Fruit fly (Drosophila melanogaster) whole organism, embryonic: ENCODE measurements around the gene Bub1.

Experiments used
- ATbp ChIP-seq: fragments of 200-800 bp; sonication (Bioruptor generic); optimal IDR thresholded peaks from 2 replicates; lab custom pipeline; 2017; ENCODE audit warnings: missing biosample characterization, mild to moderate bottlenecking, missing genetic modification characterization, missing genetic modification reagents
- CG10979 ChIP-seq: fragments of 200-800 bp; sonication (Bioruptor generic); optimal IDR thresholded peaks from 2 replicates; lab custom pipeline; 2018; ENCODE audit warnings: missing biosample characterization, mild to moderate bottlenecking, missing genetic modification characterization, moderate library complexity
- CG15514 ChIP-seq: fragments of 200-800 bp; sonication (Bioruptor generic); optimal IDR thresholded peaks from 3 replicates; lab custom pipeline; 2017; ENCODE audit warnings: missing biosample characterization, missing genetic modification characterization, mild to moderate bottlenecking, moderate library complexity, missing genetic modification reagents
- CG17361 ChIP-seq: fragments of 200-800 bp; sonication (Bioruptor generic); IDR thresholded peaks from 3 replicates; pipeline ENCODE4 v1.3.6; 2022; ENCODE audit warnings: missing biosample characterization, missing genetic modification characterization
- CG17568 ChIP-seq: fragments of 200-800 bp; sonication (Bioruptor generic); optimal IDR thresholded peaks from 2 replicates; lab custom pipeline; 2018; ENCODE audit warnings: missing biosample characterization, mild to moderate bottlenecking, missing genetic modification characterization, moderate library complexity
- CG18011 ChIP-seq: fragments of 200-800 bp; sonication (Bioruptor generic); optimal IDR thresholded peaks from 2 replicates; lab custom pipeline; 2017; ENCODE audit warnings: missing biosample characterization, missing genetic modification characterization, mild to moderate bottlenecking, moderate library complexity, missing genotype
- CG18599 ChIP-seq: fragments of 200-800 bp; sonication (Bioruptor generic); optimal IDR thresholded peaks from 3 replicates; lab custom pipeline; 2017; ENCODE audit warnings: missing biosample characterization, missing genetic modification characterization, mild to moderate bottlenecking, moderate library complexity, missing genetic modification reagents
- CG2678 ChIP-seq: fragments of 200-800 bp; sonication (Bioruptor generic); optimal IDR thresholded peaks from 3 replicates; lab custom pipeline; 2019; ENCODE audit warnings: missing biosample characterization, mild to moderate bottlenecking, missing genetic modification characterization, moderate library complexity
- CG30403 ChIP-seq: fragments of 200-800 bp; sonication (Bioruptor generic); optimal IDR thresholded peaks from 3 replicates; lab custom pipeline; 2016; ENCODE audit warnings: missing biosample characterization, missing genetic modification characterization
- CG34376 ChIP-seq: fragments of 200-800 bp; sonication (Bioruptor generic); optimal IDR thresholded peaks from 2 replicates; lab custom pipeline; 2018; ENCODE audit warnings: missing biosample characterization, mild to moderate bottlenecking, missing genetic modification characterization
- CG4854 ChIP-seq: fragments of 200-800 bp; sonication (Bioruptor generic); optimal IDR thresholded peaks from 2 replicates; lab custom pipeline; 2016; ENCODE audit warnings: missing biosample characterization, missing genetic modification characterization, inconsistent platforms
- CG7839 ChIP-seq: fragments of 200-800 bp; sonication (Bioruptor generic); optimal IDR thresholded peaks from 3 replicates; lab custom pipeline; 2018; ENCODE audit warnings: missing biosample characterization, mild to moderate bottlenecking, missing genetic modification characterization, moderate library complexity
- CG9437 ChIP-seq: fragments of 200-800 bp; sonication (Bioruptor generic); optimal IDR thresholded peaks from 2 replicates; lab custom pipeline; 2018; ENCODE audit warnings: missing biosample characterization, mild to moderate bottlenecking, missing genetic modification characterization
- CG9727 ChIP-seq: fragments of 200-800 bp; sonication (Bioruptor generic); optimal IDR thresholded peaks from 3 replicates; lab custom pipeline; 2017; ENCODE audit warnings: missing biosample characterization, mild to moderate bottlenecking, missing genetic modification characterization
- Dll ChIP-seq: fragments of 200-800 bp; sonication (Bioruptor generic); IDR thresholded peaks from 4 replicates; pipeline ENCODE4 v1.3.6; 2022; ENCODE audit warnings: missing biosample characterization, missing genetic modification characterization; ENCODE audit not compliant: partially characterized antibody
- ERR ChIP-seq: fragments of 200-800 bp; sonication (Bioruptor generic); optimal IDR thresholded peaks from 2 replicates; lab custom pipeline; 2016; ENCODE audit warnings: missing biosample characterization, missing genetic modification characterization
- GATAe ChIP-seq: fragments of 200-800 bp; sonication (Bioruptor generic); conservative IDR thresholded peaks from 2 replicates; pipeline ENCODE4 v1.3.6; 2022; ENCODE audit warnings: missing biosample characterization, missing genetic modification characterization
- H15 ChIP-seq: fragments of 200-800 bp; sonication (Bioruptor generic); IDR thresholded peaks from 3 replicates; pipeline ENCODE4 v1.3.6; 2022; ENCODE audit warnings: missing biosample characterization, missing genetic modification characterization
- Oaz ChIP-seq: fragments of 200-800 bp; sonication (Bioruptor generic); IDR thresholded peaks from 2 replicates; pipeline ENCODE4 v1.3.6; 2022; ENCODE audit warnings: missing biosample characterization, missing genetic modification characterization
- PHDP ChIP-seq: fragments of 200-800 bp; sonication (Bioruptor generic); optimal IDR thresholded peaks from 3 replicates; lab custom pipeline; 2018; ENCODE audit warnings: missing biosample characterization, mild to moderate bottlenecking, missing genetic modification characterization, moderate library complexity
- Ptx1 ChIP-seq: fragments of 200-800 bp; sonication (Bioruptor generic); IDR thresholded peaks from 2 replicates; pipeline ENCODE4 v1.3.6; 2022; ENCODE audit warnings: missing biosample characterization, missing genetic modification characterization
- Scr ChIP-seq: fragments of 200-800 bp; sonication (Bioruptor generic); IDR thresholded peaks from 2 replicates; pipeline ENCODE4 v1.3.6; 2022; ENCODE audit warnings: missing biosample characterization, missing genetic modification characterization; ENCODE audit not compliant: partially characterized antibody
- Stat92E ChIP-seq, 3 experiments: fragments of >200 bp in 2 of 3; fragments of 200-800 bp in 1 of 3; sonication (Bioruptor generic) in 1 of 3; optimal IDR thresholded peaks; 2 replicates each; lab custom pipeline; 2017 to 2019; ENCODE audit warnings: missing biosample characterization in 3 of 3, missing genetic modification characterization in 3 of 3, mild to moderate bottlenecking in 1 of 3, moderate library complexity in 1 of 3
- Vsx1 ChIP-seq: fragments of 200-800 bp; sonication (Bioruptor generic); optimal IDR thresholded peaks from 2 replicates; lab custom pipeline; 2017; ENCODE audit warnings: missing biosample characterization, mild to moderate bottlenecking, missing genetic modification characterization, missing genetic modification reagents
- al ChIP-seq: fragments of 200-800 bp; sonication (Bioruptor generic); IDR thresholded peaks from 2 replicates; pipeline ENCODE4 v1.3.6; 2022; ENCODE audit warnings: missing biosample characterization, missing genetic modification characterization
- ase ChIP-seq: fragments of 200-800 bp; sonication (Bioruptor generic); IDR thresholded peaks from 3 replicates; pipeline ENCODE4 v1.3.6; 2022; ENCODE audit warnings: missing biosample characterization, missing genetic modification characterization
- bsh ChIP-seq, 2 experiments: fragments of 200-800 bp; sonication (Bioruptor generic); optimal IDR thresholded peaks; 2 replicates each; lab custom pipeline; 2017 to 2018; ENCODE audit warnings: mild to moderate bottlenecking in 2 of 2, missing biosample characterization in 2 of 2, missing genetic modification characterization in 2 of 2, moderate library complexity in 1 of 2
- cg ChIP-seq: fragments of 200-800 bp; sonication (Bioruptor generic); optimal IDR thresholded peaks from 3 replicates; lab custom pipeline; 2019; ENCODE audit warnings: missing biosample characterization, mild to moderate bottlenecking, missing genetic modification characterization, moderate library complexity
- chinmo ChIP-seq: fragments of 200-800 bp; sonication (Bioruptor generic); IDR thresholded peaks from 4 replicates; pipeline ENCODE4 v1.3.6; 2022; ENCODE audit warnings: missing biosample characterization, missing genetic modification characterization; ENCODE audit not compliant: partially characterized antibody
- cwo ChIP-seq: fragments of 200-800 bp; sonication (Bioruptor generic); optimal IDR thresholded peaks from 3 replicates; lab custom pipeline; 2017; ENCODE audit warnings: missing biosample characterization, missing genetic modification characterization, mild to moderate bottlenecking, moderate library complexity, missing genetic modification reagents
- dmrt99B ChIP-seq: fragments of 200-800 bp; sonication (Bioruptor generic); optimal IDR thresholded peaks from 2 replicates; lab custom pipeline; 2018; ENCODE audit warnings: missing biosample characterization, mild to moderate bottlenecking, missing genetic modification characterization, moderate library complexity
- dysf ChIP-seq: fragments of 200-800 bp; sonication (Bioruptor generic); IDR thresholded peaks from 3 replicates; pipeline ENCODE4 v1.3.6; 2022; ENCODE audit warnings: missing biosample characterization, missing genetic modification characterization
- ems ChIP-seq: fragments of 200-800 bp; sonication (Bioruptor generic); optimal IDR thresholded peaks from 3 replicates; lab custom pipeline; 2016; ENCODE audit warnings: missing biosample characterization, missing genetic modification characterization
- en ChIP-seq: fragments of 200-800 bp; sonication (Bioruptor generic); optimal IDR thresholded peaks from 2 replicates; lab custom pipeline; 2016; ENCODE audit warnings: missing biosample characterization, missing genetic modification characterization
- exex ChIP-seq: fragments of 200-800 bp; sonication (Bioruptor generic); optimal IDR thresholded peaks from 4 replicates; lab custom pipeline; 2018; ENCODE audit warnings: missing biosample characterization, mild to moderate bottlenecking, missing genetic modification characterization, moderate library complexity
- gcm ChIP-seq: fragments of 200-800 bp; sonication (Bioruptor generic); optimal IDR thresholded peaks from 2 replicates; lab custom pipeline; 2019; ENCODE audit warnings: missing biosample characterization, mild to moderate bottlenecking, missing genetic modification characterization, moderate library complexity
- gem ChIP-seq: fragments of 200-800 bp; sonication (Bioruptor generic); optimal IDR thresholded peaks from 2 replicates; lab custom pipeline; 2019; ENCODE audit warnings: missing biosample characterization, mild to moderate bottlenecking, missing genetic modification characterization, moderate library complexity
- grau ChIP-seq: fragments of 200-800 bp; optimal IDR thresholded peaks from 3 replicates; lab custom pipeline; 2019; ENCODE audit warnings: missing biosample characterization, mild to moderate bottlenecking, missing genetic modification characterization, moderate library complexity
- gsb ChIP-seq: fragments of 200-800 bp; sonication (Bioruptor generic); IDR thresholded peaks from 2 replicates; pipeline ENCODE4 v1.3.6; 2022; ENCODE audit warnings: missing biosample characterization, missing genetic modification characterization
- ind ChIP-seq: fragments of 200-800 bp; sonication (Bioruptor generic); optimal IDR thresholded peaks from 3 replicates; lab custom pipeline; 2016; ENCODE audit warnings: missing biosample characterization, missing genetic modification characterization
- kay ChIP-seq: fragments of 200-800 bp; sonication (Bioruptor generic); optimal IDR thresholded peaks from 2 replicates; lab custom pipeline; 2016; ENCODE audit warnings: missing biosample characterization, missing genetic modification characterization
- lilli ChIP-seq: fragments of 200-800 bp; sonication (Bioruptor generic); optimal IDR thresholded peaks from 3 replicates; lab custom pipeline; 2016; ENCODE audit warnings: missing biosample characterization, missing genetic modification characterization
- maf-S ChIP-seq: fragments of 200-800 bp; sonication (Bioruptor generic); optimal IDR thresholded peaks from 2 replicates; lab custom pipeline; 2016; ENCODE audit warnings: missing biosample characterization, missing genetic modification characterization
- nmo ChIP-seq: fragments of 200-800 bp; sonication (Bioruptor generic); optimal IDR thresholded peaks from 2 replicates; lab custom pipeline; 2018; ENCODE audit warnings: missing biosample characterization, mild to moderate bottlenecking, missing genetic modification characterization, moderate library complexity
- sc ChIP-seq, 3 experiments: fragments of >200 bp in 2 of 3; fragments of 200-800 bp in 1 of 3; sonication (Bioruptor generic) in 1 of 3; optimal IDR thresholded peaks; 2 replicates in 2 of 3; 3 replicates in 1 of 3; lab custom pipeline; 2017; ENCODE audit warnings: mild to moderate bottlenecking in 1 of 3, missing biosample characterization in 1 of 3, missing genetic modification characterization in 1 of 3, missing genetic modification reagents in 1 of 3
- sob ChIP-seq: fragments of 200-800 bp; sonication (Bioruptor generic); IDR thresholded peaks from 2 replicates; pipeline ENCODE4 v1.3.6; 2022; ENCODE audit warnings: missing biosample characterization, missing genetic modification characterization
- sug ChIP-seq: fragments of 200-800 bp; optimal IDR thresholded peaks from 2 replicates; lab custom pipeline; 2019; ENCODE audit warnings: missing biosample characterization, mild to moderate bottlenecking, missing genetic modification characterization, moderate library complexity
- zfh1 ChIP-seq: fragments of 200-800 bp; sonication (Bioruptor generic); IDR thresholded peaks from 3 replicates; pipeline ENCODE4 v1.3.6; 2022; ENCODE audit warnings: missing biosample characterization, missing genetic modification characterization

The Bub1 gene

DNA sequence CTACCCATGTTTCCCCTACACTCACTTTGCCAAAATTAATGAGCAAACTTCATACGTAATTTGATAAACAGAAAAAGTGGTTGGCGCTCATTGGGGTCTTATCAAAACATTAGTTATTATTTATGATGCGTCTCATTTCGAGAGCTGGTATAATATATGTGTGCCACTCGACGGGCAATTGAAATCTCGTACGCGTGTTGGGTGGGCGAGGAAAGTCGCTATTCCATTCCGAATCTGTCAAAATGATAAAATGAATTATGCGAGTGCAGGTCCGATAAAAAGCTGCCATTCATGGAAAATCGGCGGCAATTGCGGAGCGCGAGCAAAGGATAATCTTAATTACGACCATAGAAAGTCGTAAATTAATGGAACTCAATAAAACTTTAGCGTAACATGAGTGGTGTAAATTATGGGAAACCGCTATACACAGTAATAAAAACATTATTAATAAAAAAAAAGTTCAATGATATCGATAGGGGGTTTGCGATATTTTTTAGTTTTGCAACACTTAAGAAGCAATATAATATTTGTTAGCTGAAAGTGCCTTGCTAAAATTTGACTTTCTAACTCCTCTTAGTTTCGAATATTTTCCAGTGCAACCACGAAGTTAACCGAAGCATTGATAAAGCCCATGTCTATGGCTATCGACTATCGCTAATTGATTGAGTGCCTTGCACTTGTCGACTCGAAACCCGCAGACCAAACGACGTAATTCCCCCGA lies 36.3 kb upstream of the Bub1 start (continued):
- TF ChIP-seq exex (tag; lab: Kevin White, UChicago) (peak; percentile 69), CG30403 (peak; percentile 12), grau (peak; percentile 13), Vsx1 (peak; percentile 12), lilli (GFP tag; lab: Kevin White, UChicago) (peak; percentile 12), sug (tag; lab: Kevin White, UChicago) (peak; percentile 53), gcm (GFP tag; lab: Kevin White, UChicago) (no peak), H15 (GFP tag; lab: Robert Waterston, UW) (peak; percentile 43; the same call in 1 of the 3 replicates), CG7839 (tag; lab: Kevin White, UChicago) (peak; percentile 41), CG9437 (GFP tag; lab: Kevin White, UChicago) (peak; percentile 3), nmo (peak; percentile 29), Scr (GFP tag; lab: Robert Waterston, UW) (peak; percentile 28; the same call in 1 of the 2 replicates), CG18011 (GFP tag; lab: Kevin White, UChicago) (no peak), sc (optimal IDR thresholded peaks at IDR 0.05; lab: Kevin White, UChicago) (no peak), sc (GFP tag; optimal IDR thresholded peaks at IDR 0.05; lab: Kevin White, UChicago) (no peak), bsh (GFP tag; optimal IDR thresholded peaks at IDR 0.05; lab: Kevin White, UChicago) (peak in 1 of 2 experiments; percentile 16), CG34376 (GFP tag; lab: Kevin White, UChicago) (peak; percentile 47), PHDP (tag; lab: Kevin White, UChicago) (peak; percentile 45), maf-S (GFP tag; lab: Kevin White, UChicago) (no peak), gsb (no peak), Ptx1 (0 out of 2 replicates have a peak, but pooled peaks have one; percentile 33), chinmo (0 out of 4 replicates have a peak, but pooled peaks have one; percentile 41), dysf (GFP tag; lab: Robert Waterston, UW) (peak; percentile 42; the same call in 1 of the 3 replicates), GATAe (GFP tag; lab: Robert Waterston, UW) (no peak), dmrt99B (tag; lab: Kevin White, UChicago) (peak; percentile 41), CG2678 (peak; percentile 53), CG17568 (GFP tag; lab: Kevin White, UChicago) (peak; percentile 32), CG15514 (GFP tag; lab: Kevin White, UChicago) (peak; percentile 10), CG18599 (GFP tag; lab: Kevin White, UChicago) (peak; percentile 20), cwo (GFP tag; lab: Kevin White, UChicago) (peak; percentile 22), CG9727 (peak; percentile 17), ATbp (GFP tag; lab: Kevin White, UChicago) (peak; percentile 18), sob (GFP tag; lab: Robert Waterston, UW) (0 out of 2 replicates have a peak, but pooled peaks have one; percentile 11), CG10979 (tag; lab: Kevin White, UChicago) (peak; percentile 8), CG17361 (GFP tag; lab: Robert Waterston, UW) (no peak), cg (GFP tag; lab: Kevin White, UChicago) (no peak)

DNA sequence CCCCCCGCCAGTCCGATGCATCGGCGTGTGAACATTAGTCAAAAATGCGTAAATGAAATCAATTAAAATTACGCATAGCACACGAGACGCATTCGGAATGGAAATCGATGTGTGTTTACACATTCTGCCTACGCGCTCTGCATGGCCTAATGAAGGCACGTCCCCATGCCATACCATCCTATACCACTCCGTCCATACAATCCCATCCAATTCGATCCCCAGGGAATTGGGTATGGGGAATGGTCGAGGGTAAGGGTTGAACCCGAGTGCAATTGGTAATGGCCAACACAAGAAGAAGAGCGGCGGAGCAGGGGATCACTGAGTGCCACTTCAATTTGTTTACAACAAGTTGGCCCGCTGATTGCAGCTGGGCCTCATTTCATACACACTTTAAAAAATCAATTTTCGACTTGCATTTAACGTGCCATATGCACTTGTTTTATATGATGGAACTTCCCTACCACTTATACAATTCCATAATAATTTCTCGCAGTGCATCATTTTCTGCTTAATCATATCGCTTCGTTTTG lies 33.2 kb upstream of the Bub1 start:
- TF ChIP-seq en (GFP tag; lab: Kevin White, UChicago) (peak; percentile 3), ERR (GFP tag; lab: Kevin White, UChicago) (no peak), ems (GFP tag; lab: Kevin White, UChicago) (no peak), Oaz (GFP tag; lab: Robert Waterston, UW) (no peak), zfh1 (GFP tag; lab: Robert Waterston, UW) (peak; percentile 73; the same call in 2 of the 3 replicates), kay (no peak), Dll (no peak), al (GFP tag; lab: Robert Waterston, UW) (no peak), ind (GFP tag; lab: Kevin White, UChicago) (no peak), CG4854 (no peak), Stat92E (GFP tag; optimal IDR thresholded peaks at IDR 0.05; lab: Kevin White, UChicago) (peak in 1 of 3 experiments; percentile 25), ase (GFP tag; lab: Robert Waterston, UW) (no peak), gem (tag; lab: Kevin White, UChicago) (peak; percentile 64)
